Worm (Caenorhabditis elegans): ENCODE data around the gene Y82E9BR.9.

Gene Y82E9BR.9

DNA sequence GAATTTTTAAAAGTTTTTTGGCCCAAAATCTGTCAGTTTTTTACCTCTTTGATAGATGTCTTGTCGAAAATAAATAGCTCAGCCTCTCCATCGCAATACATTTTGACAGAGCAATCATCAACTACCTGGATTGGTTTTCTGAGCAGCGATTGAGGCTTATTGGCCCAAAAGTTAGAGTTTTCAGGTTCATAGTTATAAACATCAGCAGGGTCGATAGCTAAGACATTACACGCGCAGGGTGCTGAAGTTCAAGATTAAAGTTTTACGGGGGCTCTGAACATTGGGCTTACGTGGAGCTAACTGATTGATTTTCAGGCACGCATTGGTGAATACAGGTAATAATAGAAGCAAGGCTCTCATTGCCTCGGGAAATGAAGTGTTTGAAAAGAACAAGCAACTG, at the start of gene Y82E9BR.9:
Gene Y82E9BR.9 (minus strand): TSS at position 101 of the 400 bp plus-strand sequence.
- TF ChIP-seq mdl-1 (tag; optimal IDR thresholded peaks at IDR 0.05) (no peak), lin-13 (GFP tag; optimal IDR thresholded peaks at IDR 0.05) (no peak), alr-1 (tag; optimal IDR thresholded peaks at IDR 0.05) (no peak), C34F6.9 (tag; optimal IDR thresholded peaks at IDR 0.05) (no peak), ama-1 (optimal IDR thresholded peaks at IDR 0.05) (no peak), mbf-1 (tag; optimal IDR thresholded peaks at IDR 0.05) (no peak), sma-9 (GFP tag; optimal IDR thresholded peaks at IDR 0.05) (no peak), sma-9 (tag; optimal IDR thresholded peaks at IDR 0.05) (no peak)

DNA sequence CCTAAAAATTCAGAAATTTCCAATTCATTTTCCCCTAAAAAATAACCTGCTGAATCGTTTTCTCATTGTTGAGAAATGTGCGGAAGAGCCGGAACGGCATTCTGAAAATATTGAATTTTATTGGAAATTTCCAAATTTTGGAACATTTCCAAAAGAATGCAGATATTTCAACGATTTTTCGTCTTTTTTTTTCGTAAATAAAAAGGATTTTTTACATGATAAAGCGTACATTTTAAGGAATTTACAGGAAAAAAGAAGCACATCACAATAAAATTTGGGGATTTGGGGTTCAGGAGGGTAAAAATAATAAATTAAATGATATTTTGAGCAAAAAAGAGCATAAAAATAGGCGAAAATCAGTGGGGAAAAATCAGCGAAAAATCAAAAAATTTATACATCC, 49.6 kb upstream of the Y82E9BR.9 start, which contains the start of gene Y82E9BR.22:
Gene Y82E9BR.22 (minus strand): TSS at position 101 of the 400 bp plus-strand sequence.
- TF ChIP-seq mab-5 (tag; optimal IDR thresholded peaks at IDR 0.05) = no peak
- no peak for TF ChIP-seq snpc-4 (tag; optimal IDR thresholded peaks at IDR 0.05)
- no peak for TF ChIP-seq nhr-21 (tag; optimal IDR thresholded peaks at IDR 0.05)
- no peak for TF ChIP-seq elt-3 (tag; optimal IDR thresholded peaks at IDR 0.05)
- TF ChIP-seq C34F6.9 (tag; optimal IDR thresholded peaks at IDR 0.05) = no peak
- no peak for TF ChIP-seq F13H6.1 (tag; optimal IDR thresholded peaks at IDR 0.05)

DNA sequence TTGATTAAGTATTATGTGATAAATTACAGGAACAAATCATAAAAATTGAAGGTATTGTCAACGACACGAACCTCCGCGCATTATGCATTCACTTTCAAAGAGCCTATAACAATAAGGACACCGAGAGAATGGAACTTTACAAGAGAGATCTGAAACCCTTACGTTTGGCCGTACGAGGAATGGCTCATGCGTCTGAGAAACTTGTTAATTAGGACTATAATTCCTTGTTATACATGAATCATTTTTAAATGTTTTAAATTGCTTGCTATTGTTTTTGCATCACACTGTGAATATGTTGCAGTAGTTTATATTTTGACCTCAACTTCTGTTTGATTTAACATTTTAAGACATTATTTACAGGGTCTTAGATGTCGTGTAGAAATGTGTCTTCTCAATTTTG, 43.5 kb upstream of the Y82E9BR.9 start, which contains the start of gene pals-18:
Gene pals-18 (plus strand): TSS at position 301 of the 400 bp plus-strand sequence.
- no peak for TF ChIP-seq nhr-25 (tag; optimal IDR thresholded peaks at IDR 0.05)
- no peak for TF ChIP-seq nhr-237 (tag; optimal IDR thresholded peaks at IDR 0.05)
- TF ChIP-seq ztf-4 (tag; optimal IDR thresholded peaks at IDR 0.05) = no peak
- TF ChIP-seq skn-1 (tag; optimal IDR thresholded peaks at IDR 0.05) = no peak
- TF ChIP-seq mdl-1 (tag; optimal IDR thresholded peaks at IDR 0.05) = no peak
- no peak for TF ChIP-seq lsy-2 (tag; optimal IDR thresholded peaks at IDR 0.05)
- TF ChIP-seq elt-3 (tag; optimal IDR thresholded peaks at IDR 0.05) = no peak
- TF ChIP-seq Y55F3AM.14 (GFP tag; optimal IDR thresholded peaks at IDR 0.05) = no peak
- no peak for TF ChIP-seq ztf-1 (GFP tag; conservative IDR thresholded peaks at IDR 0.05)
- no peak for TF ChIP-seq lin-11 (tag; optimal IDR thresholded peaks at IDR 0.05)
- TF ChIP-seq ztf-11 (tag; optimal IDR thresholded peaks at IDR 0.05) = no peak
- no peak for TF ChIP-seq sma-3 (GFP tag; optimal IDR thresholded peaks at IDR 0.05)
- no peak for TF ChIP-seq fos-1 (tag; optimal IDR thresholded peaks at IDR 0.05)
- no peak for TF ChIP-seq crh-2 (tag; optimal IDR thresholded peaks at IDR 0.05)

DNA sequence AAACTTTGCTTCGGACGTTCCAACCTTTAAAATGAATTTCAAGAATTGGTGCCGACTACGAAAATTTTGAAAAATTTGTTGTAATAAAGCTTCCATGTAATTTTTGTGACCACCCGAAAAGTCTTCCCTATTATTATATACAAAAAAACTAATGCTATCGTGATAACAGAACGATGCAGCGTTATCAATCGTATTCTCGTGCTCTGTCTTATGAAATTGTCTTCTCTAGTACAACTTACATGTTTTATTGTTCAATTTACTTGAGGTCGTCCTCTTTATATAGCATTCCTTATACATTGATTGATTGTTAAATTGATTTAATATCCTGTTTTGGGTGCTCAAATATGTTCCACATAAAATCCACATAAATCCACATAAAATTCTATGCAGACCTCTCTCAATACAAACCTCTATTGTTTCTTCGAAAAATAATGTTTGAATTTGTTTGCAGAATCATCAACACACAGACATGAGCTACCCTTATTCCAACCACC, 42.0 kb upstream of the Y82E9BR.9 start, which contains the start of gene pals-19:
Gene pals-19 (plus strand): TSS at position 444 of the 494 bp plus-strand sequence.
- no peak for TF ChIP-seq unc-62 (GFP tag; optimal IDR thresholded peaks at IDR 0.05)
- no peak for TF ChIP-seq ztf-11 (tag; optimal IDR thresholded peaks at IDR 0.05)
- TF ChIP-seq ZK546.5 (tag; optimal IDR thresholded peaks at IDR 0.05) = no peak
- no peak for TF ChIP-seq elt-1 (tag; optimal IDR thresholded peaks at IDR 0.05)
- TF ChIP-seq fos-1 (tag; optimal IDR thresholded peaks at IDR 0.05) = peak; percentile 82

DNA sequence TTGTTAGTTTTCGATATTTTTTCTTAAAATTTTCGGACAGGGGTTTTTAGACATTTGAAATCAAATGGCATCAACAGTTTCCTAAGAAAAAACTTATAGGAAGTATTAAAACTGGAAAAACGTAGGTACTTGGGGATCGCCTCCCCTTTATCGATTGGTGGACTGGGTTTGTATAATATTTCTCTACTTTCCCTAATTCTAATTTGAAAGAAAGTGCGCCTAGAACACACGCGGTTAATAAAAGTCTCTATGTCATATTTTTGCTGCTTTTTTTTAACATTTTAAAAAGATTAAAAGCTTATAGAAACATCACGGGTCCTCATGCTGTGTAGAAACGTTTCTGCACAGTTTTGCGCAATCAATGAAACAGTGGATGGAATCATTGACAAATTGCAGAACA, 40.1 kb upstream of the Y82E9BR.9 start, which contains the start of gene pals-16:
Gene pals-16 (plus strand): TSS at position 301 of the 400 bp plus-strand sequence.
- TF ChIP-seq alr-1 (tag; optimal IDR thresholded peaks at IDR 0.05) (no peak), F13H6.1 (tag; optimal IDR thresholded peaks at IDR 0.05) (no peak), unc-62 (GFP tag; optimal IDR thresholded peaks at IDR 0.05) (no peak), ceh-16 (tag; optimal IDR thresholded peaks at IDR 0.05) (no peak), C34F6.9 (tag; optimal IDR thresholded peaks at IDR 0.05) (no peak), elt-3 (tag; optimal IDR thresholded peaks at IDR 0.05) (no peak), egl-27 (tag; optimal IDR thresholded peaks at IDR 0.05) (no peak), nhr-77 (tag; optimal IDR thresholded peaks at IDR 0.05) (no peak)

DNA sequence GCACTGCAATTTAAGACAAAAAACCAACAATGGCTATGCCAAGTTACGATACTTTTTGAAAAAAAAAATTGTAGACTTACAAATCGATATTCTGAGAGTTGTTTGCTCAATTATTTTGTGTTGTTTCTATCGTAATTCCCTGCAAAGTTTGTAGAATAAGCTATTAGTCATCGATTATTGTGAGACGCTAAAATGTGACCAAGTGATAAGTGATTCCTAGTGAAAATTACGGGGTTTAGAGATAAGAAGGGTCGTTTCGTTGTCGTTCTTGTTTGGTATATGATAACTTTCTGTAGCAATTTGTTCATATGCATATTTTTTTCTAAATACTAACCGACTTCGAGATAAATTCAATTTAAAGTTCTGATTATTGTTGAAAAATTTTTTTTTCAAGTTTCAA, 38.6 kb upstream of the Y82E9BR.9 start:
- TF ChIP-seq ztf-11 (tag; optimal IDR thresholded peaks at IDR 0.05) (no peak), sma-3 (GFP tag; optimal IDR thresholded peaks at IDR 0.05) (no peak), sma-9 (GFP tag; optimal IDR thresholded peaks at IDR 0.05) (peak; percentile 45), sma-9 (tag; optimal IDR thresholded peaks at IDR 0.05) (no peak), ama-1 (optimal IDR thresholded peaks at IDR 0.05) (no peak), Y55F3AM.14 (GFP tag; optimal IDR thresholded peaks at IDR 0.05) (no peak), unc-62 (GFP tag; optimal IDR thresholded peaks at IDR 0.05) (no peak), alr-1 (tag; optimal IDR thresholded peaks at IDR 0.05) (no peak), elt-1 (tag; optimal IDR thresholded peaks at IDR 0.05) (no peak), ZK546.5 (tag; optimal IDR thresholded peaks at IDR 0.05) (no peak), unc-55 (GFP tag; optimal IDR thresholded peaks at IDR 0.05) (no peak), nhr-77 (tag; optimal IDR thresholded peaks at IDR 0.05) (no peak), nhr-129 (tag; optimal IDR thresholded peaks at IDR 0.05) (no peak), fos-1 (tag; optimal IDR thresholded peaks at IDR 0.05) (peak; percentile 91), blmp-1 (tag; optimal IDR thresholded peaks at IDR 0.05; ENCODE audit: insufficient read depth) (no peak), lin-11 (tag; optimal IDR thresholded peaks at IDR 0.05) (no peak), snpc-4 (tag; optimal IDR thresholded peaks at IDR 0.05) (no peak), aly-2 (tag; optimal IDR thresholded peaks at IDR 0.05) (no peak)
